Worm (Caenorhabditis elegans) whole organism, L2 larva: Measurements from ENCODE around the gene col-95.

Experiments used
- C34F6.9 ChIP-seq: fragments of 150-350 bp; optimal IDR thresholded peaks from 2 replicates; lab custom pipeline; 2014; ENCODE audit warnings: missing biosample characterization, missing genetic modification characterization
- R02D3.7 ChIP-seq: fragments of 150-350 bp; optimal IDR thresholded peaks from 2 replicates; lab custom pipeline; 2014; ENCODE audit warnings: missing biosample characterization, missing genetic modification characterization
- alr-1 ChIP-seq: fragments of 150-350 bp; optimal IDR thresholded peaks from 2 replicates; lab custom pipeline; 2014; ENCODE audit warnings: missing biosample characterization, missing genetic modification characterization
- aly-2 ChIP-seq: fragments of 150-350 bp; optimal IDR thresholded peaks from 2 replicates; lab custom pipeline; 2014; ENCODE audit warnings: missing biosample characterization, missing genetic modification characterization
- ama-1 ChIP-seq: fragments of 150-350 bp; optimal IDR thresholded peaks from 2 replicates; lab custom pipeline; 2018; ENCODE audit warnings: inconsistent platforms
- blmp-1 ChIP-seq: sonication (generic microtip); optimal IDR thresholded peaks from 2 replicates; lab custom pipeline; 2017; ENCODE audit warnings: missing genetic modification characterization, mild to moderate bottlenecking, missing compliant biosample characterization, antibody characterized with exemption, moderate library complexity; ENCODE audit not compliant: insufficient read depth
- ceh-82 ChIP-seq: fragments of 150-350 bp; optimal IDR thresholded peaks from 2 replicates; lab custom pipeline; 2014; ENCODE audit warnings: missing biosample characterization, missing genetic modification characterization
- crh-2 ChIP-seq: sonication (generic microtip); optimal IDR thresholded peaks from 2 replicates; lab custom pipeline; 2017; ENCODE audit warnings: missing biosample characterization, missing genetic modification characterization
- dmd-4 ChIP-seq: sonication (generic microtip); optimal IDR thresholded peaks from 2 replicates; lab custom pipeline; 2017; ENCODE audit warnings: missing biosample characterization, missing genetic modification characterization
- fos-1 ChIP-seq: fragments of 150-350 bp; optimal IDR thresholded peaks from 2 replicates; lab custom pipeline; 2014; ENCODE audit warnings: missing biosample characterization, missing genetic modification characterization
- lin-11 ChIP-seq: fragments of 150-350 bp; sonication (generic microtip); optimal IDR thresholded peaks from 2 replicates; lab custom pipeline; 2014; ENCODE audit warnings: missing biosample characterization, missing genetic modification characterization, inconsistent platforms, mixed read lengths
- lin-13 ChIP-seq: fragments of 150-350 bp; optimal IDR thresholded peaks from 2 replicates; lab custom pipeline; 2014; ENCODE audit warnings: missing biosample characterization, missing genetic modification reagents, missing genetic modification characterization
- lsy-2 ChIP-seq, 2 experiments: fragments of 150-350 bp in 1 of 2; sonication (generic microtip) in 1 of 2; optimal IDR thresholded peaks; 2 replicates each; lab custom pipeline; 2014 to 2017; ENCODE audit warnings: missing biosample characterization in 2 of 2, missing genetic modification characterization in 2 of 2
- mbf-1 ChIP-seq: sonication (generic microtip); optimal IDR thresholded peaks from 2 replicates; lab custom pipeline; 2017; ENCODE audit warnings: missing biosample characterization, missing genetic modification characterization
- nhr-11 ChIP-seq: fragments of 150-350 bp; optimal IDR thresholded peaks from 2 replicates; lab custom pipeline; 2014; ENCODE audit warnings: missing biosample characterization, missing genetic modification characterization
- nhr-129 ChIP-seq: fragments of 150-350 bp; optimal IDR thresholded peaks from 2 replicates; lab custom pipeline; 2014; ENCODE audit warnings: missing biosample characterization, missing genetic modification characterization
- nhr-23 ChIP-seq: fragments of 150-350 bp; optimal IDR thresholded peaks from 2 replicates; lab custom pipeline; 2014; ENCODE audit warnings: missing biosample characterization, missing genetic modification reagents, missing genetic modification characterization
- nhr-237 ChIP-seq: fragments of 150-350 bp; optimal IDR thresholded peaks from 2 replicates; lab custom pipeline; 2014; ENCODE audit warnings: missing biosample characterization, missing genetic modification characterization
- sem-4 ChIP-seq: fragments of 150-350 bp; optimal IDR thresholded peaks from 2 replicates; lab custom pipeline; 2014; ENCODE audit warnings: missing biosample characterization, missing genetic modification reagents, missing genetic modification characterization
- skn-1 ChIP-seq: sonication (generic microtip); optimal IDR thresholded peaks from 2 replicates; lab custom pipeline; 2017; ENCODE audit warnings: missing biosample characterization, missing genetic modification characterization
- sma-3 ChIP-seq: sonication (generic microtip); optimal IDR thresholded peaks from 2 replicates; lab custom pipeline; 2016; ENCODE audit warnings: missing genetic modification reagents, missing genetic modification characterization, missing compliant biosample characterization
- sma-9 ChIP-seq, 2 experiments: fragments of 150-350 bp in 1 of 2; sonication (generic microtip) in 1 of 2; optimal IDR thresholded peaks; 2 replicates each; lab custom pipeline; 2014 to 2016; ENCODE audit warnings: missing genetic modification characterization in 2 of 2, mild to moderate bottlenecking in 1 of 2, missing biosample characterization in 1 of 2, missing compliant biosample characterization in 1 of 2, missing genetic modification reagents in 1 of 2, moderate library complexity in 1 of 2
- snpc-4 ChIP-seq: fragments of 150-350 bp; optimal IDR thresholded peaks from 2 replicates; lab custom pipeline; 2014; ENCODE audit warnings: missing biosample characterization, missing genetic modification characterization
- unc-62 ChIP-seq: fragments of 150-350 bp; optimal IDR thresholded peaks from 2 replicates; lab custom pipeline; 2014; ENCODE audit warnings: missing biosample characterization, missing genetic modification reagents, missing genetic modification characterization
- ztf-4 ChIP-seq: fragments of 150-350 bp; optimal IDR thresholded peaks from 2 replicates; lab custom pipeline; 2014; ENCODE audit warnings: missing biosample characterization, missing genetic modification characterization

Gene col-95

ce11 chrIII:11750232-11750631 is 46.4 kb downstream of the col-95 start:
- TF ChIP-seq lsy-2 (tag; optimal IDR thresholded peaks at IDR 0.05; lab: Kevin White, UChicago) = no peak
- no peak for TF ChIP-seq alr-1 (tag; lab: Kevin White, UChicago)
- TF ChIP-seq lin-13 (GFP tag; lab: Kevin White, UChicago) = no peak
- TF ChIP-seq nhr-23 (tag; lab: Kevin White, UChicago) = no peak
- TF ChIP-seq aly-2 = no peak
- no peak for TF ChIP-seq R02D3.7
- TF ChIP-seq lin-11 = no peak
- TF ChIP-seq sma-9 (GFP tag; optimal IDR thresholded peaks at IDR 0.05; lab: Kevin White, UChicago) = no peak
- no peak for TF ChIP-seq sma-9 (tag; optimal IDR thresholded peaks at IDR 0.05; lab: Kevin White, UChicago)
- no peak for TF ChIP-seq skn-1 (tag; lab: Kevin White, UChicago)
- TF ChIP-seq nhr-129 (tag; lab: Kevin White, UChicago) = no peak
- no peak for TF ChIP-seq mbf-1 (tag; lab: Kevin White, UChicago)
- no peak for TF ChIP-seq unc-62 (GFP tag; lab: Kevin White, UChicago)
- TF ChIP-seq dmd-4 (tag; lab: Kevin White, UChicago) = no peak
- no peak for TF ChIP-seq snpc-4 (tag; lab: Kevin White, UChicago)
- no peak for TF ChIP-seq ztf-4
- no peak for TF ChIP-seq ceh-82 (tag; lab: Kevin White, UChicago)
- no peak for TF ChIP-seq ama-1 (lab: Kevin White, UChicago)
- TF ChIP-seq nhr-11 = no peak
- TF ChIP-seq fos-1 = no peak

DNA sequence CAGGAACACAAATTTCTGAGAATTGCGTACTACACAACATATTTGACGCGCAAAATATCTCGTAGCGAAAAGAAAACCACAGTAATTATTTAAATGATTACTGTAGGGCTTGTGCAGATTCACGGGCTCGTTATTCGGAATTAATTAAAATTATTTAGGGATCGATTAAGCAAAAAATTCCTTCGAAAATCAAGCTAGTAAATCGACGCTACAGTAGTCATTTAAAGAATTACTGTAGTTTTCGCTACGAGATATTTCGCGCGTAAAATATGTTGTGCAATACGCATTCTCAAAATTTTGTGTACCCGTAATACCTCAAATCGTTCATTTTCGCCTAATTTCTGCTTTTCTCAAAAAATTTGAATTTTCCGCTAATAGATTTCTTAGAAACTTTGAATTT is 47.0 kb downstream of the col-95 start:
- TF ChIP-seq crh-2 (no peak), R02D3.7 (no peak), skn-1 (tag; lab: Kevin White, UChicago) (no peak), sem-4 (no peak), blmp-1 (tag; lab: Kevin White, UChicago) (no peak), lin-13 (GFP tag; lab: Kevin White, UChicago) (no peak), dmd-4 (tag; lab: Kevin White, UChicago) (no peak), C34F6.9 (tag; lab: Kevin White, UChicago) (no peak), lsy-2 (tag; optimal IDR thresholded peaks at IDR 0.05; lab: Kevin White, UChicago) (no peak), sma-3 (GFP tag; lab: Kevin White, UChicago) (no peak), snpc-4 (tag; lab: Kevin White, UChicago) (no peak), nhr-237 (tag; lab: Kevin White, UChicago) (no peak), ama-1 (lab: Kevin White, UChicago) (no peak)
